Fruit fly (Drosophila melanogaster) whole organism, pupa: ENCODE results near the gene CG8112.

Source experiments
- CG10348 ChIP-seq: fragments of 200-800 bp; sonication (Bioruptor generic); IDR thresholded peaks from 2 replicates; pipeline ENCODE4 v1.3.6; 2022; ENCODE audit warnings: missing biosample characterization, missing genetic modification characterization
- CG12605 ChIP-seq: fragments of 200-800 bp; sonication (Bioruptor generic); IDR thresholded peaks from 2 replicates; pipeline ENCODE4 v1.3.6; 2022; ENCODE audit warnings: missing biosample characterization, missing genetic modification characterization
- CG13204 ChIP-seq: fragments of 200-800 bp; sonication (Bioruptor generic); optimal IDR thresholded peaks from 2 replicates; lab custom pipeline; 2018; ENCODE audit warnings: missing biosample characterization, mild to moderate bottlenecking, missing genetic modification characterization, moderate library complexity
- CG14655 ChIP-seq: fragments of 200-800 bp; sonication (Bioruptor generic); optimal IDR thresholded peaks from 3 replicates; lab custom pipeline; 2017; ENCODE audit warnings: mild to moderate bottlenecking, missing biosample characterization, missing genetic modification reagents, missing genetic modification characterization
- CG15710 ChIP-seq: fragments of 200-800 bp; sonication (Bioruptor generic); optimal IDR thresholded peaks from 2 replicates; lab custom pipeline; 2018; ENCODE audit warnings: missing biosample characterization, mild to moderate bottlenecking, missing genetic modification characterization, moderate library complexity
- CG17806 ChIP-seq: fragments of 200-800 bp; sonication (Bioruptor generic); optimal IDR thresholded peaks from 2 replicates; lab custom pipeline; 2018; ENCODE audit warnings: missing biosample characterization, mild to moderate bottlenecking, missing genetic modification characterization, moderate library complexity
- CG32121 ChIP-seq: fragments of 200-800 bp; sonication (Bioruptor generic); IDR thresholded peaks from 2 replicates; pipeline ENCODE4 v1.3.6; 2022; ENCODE audit warnings: missing biosample characterization, missing genetic modification characterization
- CG34367 ChIP-seq: fragments of 200-800 bp; sonication (Bioruptor generic); optimal IDR thresholded peaks from 2 replicates; lab custom pipeline; 2018; ENCODE audit warnings: missing biosample characterization, mild to moderate bottlenecking, missing genetic modification characterization
- CG4496 ChIP-seq: fragments of 200-800 bp; sonication (Bioruptor generic); IDR thresholded peaks from 3 replicates; pipeline ENCODE4 v1.3.6; 2022; ENCODE audit warnings: missing biosample characterization, missing genetic modification characterization
- CG8159 ChIP-seq: fragments of 200-800 bp; sonication (Bioruptor generic); optimal IDR thresholded peaks from 3 replicates; lab custom pipeline; 2018; ENCODE audit warnings: missing biosample characterization, mild to moderate bottlenecking, missing genetic modification characterization, moderate library complexity
- CG8301 ChIP-seq: fragments of 200-800 bp; sonication (Bioruptor generic); optimal IDR thresholded peaks from 2 replicates; lab custom pipeline; 2018; ENCODE audit warnings: missing biosample characterization, mild to moderate bottlenecking, missing genetic modification characterization
- CG9948 ChIP-seq: fragments of 200-800 bp; sonication (Bioruptor generic); optimal IDR thresholded peaks from 2 replicates; lab custom pipeline; 2018; ENCODE audit warnings: missing biosample characterization, mild to moderate bottlenecking, missing genetic modification characterization, moderate library complexity
- D1 ChIP-seq: fragments of 200-800 bp; sonication (Bioruptor generic); optimal IDR thresholded peaks from 2 replicates; lab custom pipeline; 2018; ENCODE audit warnings: missing biosample characterization, mild to moderate bottlenecking, missing genetic modification characterization, moderate library complexity
- EcR ChIP-seq: fragments of 200-800 bp; sonication (Bioruptor generic); optimal IDR thresholded peaks from 3 replicates; lab custom pipeline; 2019; ENCODE audit warnings: missing biosample characterization, missing genetic modification characterization, mild to moderate bottlenecking, moderate library complexity, missing genetic modification reagents
- Ets98B ChIP-seq: fragments of 200-800 bp; sonication (Bioruptor generic); IDR thresholded peaks from 2 replicates; pipeline ENCODE4 v1.3.6; 2022; ENCODE audit warnings: missing biosample characterization, missing genetic modification characterization
- Pif1A ChIP-seq: fragments of 200-800 bp; sonication (Bioruptor generic); optimal IDR thresholded peaks from 3 replicates; lab custom pipeline; 2016; ENCODE audit warnings: missing biosample characterization, missing genetic modification characterization
- Pif1B ChIP-seq: fragments of 200-800 bp; sonication (Bioruptor generic); optimal IDR thresholded peaks from 3 replicates; lab custom pipeline; 2016; ENCODE audit warnings: missing biosample characterization, missing genetic modification characterization
- Snoo ChIP-seq: fragments of 200-800 bp; sonication (Bioruptor generic); optimal IDR thresholded peaks from 3 replicates; lab custom pipeline; 2017; ENCODE audit warnings: missing biosample characterization, mild to moderate bottlenecking, missing genetic modification characterization, inconsistent platforms
- fd96Ca ChIP-seq: fragments of 200-800 bp; sonication (Bioruptor generic); IDR thresholded peaks from 3 replicates; pipeline ENCODE4 v1.3.6; 2022; ENCODE audit warnings: missing biosample characterization, missing genetic modification characterization
- gl ChIP-seq: fragments of 200-800 bp; sonication (Bioruptor generic); optimal IDR thresholded peaks from 2 replicates; lab custom pipeline; 2018; ENCODE audit warnings: missing biosample characterization, mild to moderate bottlenecking, missing genetic modification characterization
- rn ChIP-seq: fragments of 200-800 bp; sonication (Bioruptor generic); IDR thresholded peaks from 2 replicates; pipeline ENCODE4 v1.3.6; 2022; ENCODE audit warnings: missing biosample characterization, missing genetic modification characterization

The CG8112 gene

dm6 chr3R:8747134-8747870 lies 34.6 kb downstream of the CG8112 start, which contains the start of the genes CG9801 and Nasp:
Gene CG9801, minus strand, starts transcription at chr3R:8747675.
Gene Nasp, plus strand, starts transcription at chr3R:8747798.
- TF ChIP-seq CG10348 (GFP tag; lab: Robert Waterston, UW) = no peak
- no peak for TF ChIP-seq Pif1B (GFP tag; lab: Kevin White, UChicago)
- 0 out of 2 replicates have a peak, but pooled peaks have one; percentile 6 for TF ChIP-seq CG12605 (GFP tag; lab: Robert Waterston, UW)
- peak; percentile 2 for TF ChIP-seq CG9948 (tag; lab: Kevin White, UChicago)
- peak; percentile 18 for TF ChIP-seq Pif1A (GFP tag; lab: Kevin White, UChicago)
- TF ChIP-seq gl (tag; lab: Kevin White, UChicago) = no peak
- TF ChIP-seq CG17806 (tag; lab: Kevin White, UChicago) = no peak
- peak; percentile 17; the same call in 1 of the 2 replicates for TF ChIP-seq Ets98B (GFP tag; lab: Robert Waterston, UW)
- TF ChIP-seq Snoo = peak; percentile 21
- no peak for TF ChIP-seq CG15710 (tag; lab: Kevin White, UChicago)
- TF ChIP-seq CG8301 (tag; lab: Kevin White, UChicago) = no peak

dm6 chr3R:8747871-8748775 lies 35.4 kb downstream of the CG8112 start:
- TF ChIP-seq rn (GFP tag; lab: Robert Waterston, UW) (peak; percentile 40), CG34367 (tag; lab: Kevin White, UChicago) (peak; percentile 71), Ets98B (GFP tag; lab: Robert Waterston, UW) (peak; percentile 68), CG9948 (tag; lab: Kevin White, UChicago) (no peak), CG8159 (tag; lab: Kevin White, UChicago) (peak; percentile 79), CG32121 (GFP tag; lab: Robert Waterston, UW) (peak; percentile 83), D1 (peak; percentile 32), EcR (GFP tag; lab: Kevin White, UChicago) (peak; percentile 94), Pif1B (GFP tag; lab: Kevin White, UChicago) (peak; percentile 94), CG13204 (GFP tag; lab: Kevin White, UChicago) (peak; percentile 40), Pif1A (GFP tag; lab: Kevin White, UChicago) (peak; percentile 96), gl (tag; lab: Kevin White, UChicago) (peak; percentile 1), CG4496 (GFP tag; lab: Robert Waterston, UW) (peak; percentile 75; the same call in 2 of the 3 replicates), CG15710 (tag; lab: Kevin White, UChicago) (peak; percentile 77), CG8301 (tag; lab: Kevin White, UChicago) (peak; percentile 72), fd96Ca (GFP tag; lab: Robert Waterston, UW) (peak; percentile 58; the same call in 2 of the 3 replicates), Snoo (peak; percentile 83), CG10348 (GFP tag; lab: Robert Waterston, UW) (0 out of 2 replicates have a peak, but pooled peaks have one; percentile 40), CG12605 (GFP tag; lab: Robert Waterston, UW) (peak; percentile 42; the same call in 1 of the 2 replicates), CG14655 (peak; percentile 77), CG17806 (tag; lab: Kevin White, UChicago) (peak; percentile 64)

dm6 chr3R:8748776-8749126 lies 36.0 kb downstream of the CG8112 start:
- no peak for TF ChIP-seq rn (GFP tag; lab: Robert Waterston, UW)
- no peak for TF ChIP-seq gl (tag; lab: Kevin White, UChicago)
- no peak for TF ChIP-seq CG9948 (tag; lab: Kevin White, UChicago)
- no peak for TF ChIP-seq Ets98B (GFP tag; lab: Robert Waterston, UW)
- TF ChIP-seq Pif1A (GFP tag; lab: Kevin White, UChicago) = no peak
- no peak for TF ChIP-seq CG12605 (GFP tag; lab: Robert Waterston, UW)
- no peak for TF ChIP-seq D1
- no peak for TF ChIP-seq fd96Ca (GFP tag; lab: Robert Waterston, UW)
- TF ChIP-seq CG8301 (tag; lab: Kevin White, UChicago) = no peak
- no peak for TF ChIP-seq CG14655
- no peak for TF ChIP-seq CG4496 (GFP tag; lab: Robert Waterston, UW)
- TF ChIP-seq EcR (GFP tag; lab: Kevin White, UChicago) = no peak
- TF ChIP-seq CG8159 (tag; lab: Kevin White, UChicago) = no peak
